Fruit fly (Drosophila melanogaster) whole organism, embryonic: ENCODE results near the gene CG6511.

Source experiments
- Ada2b ChIP-seq: fragments of 200-800 bp; sonication (Bioruptor generic); IDR thresholded peaks from 2 replicates; pipeline ENCODE4 v1.3.6; 2022; ENCODE audit warnings: missing biosample characterization, missing genetic modification characterization
- CG10209 ChIP-seq: fragments of 200-800 bp; sonication (Bioruptor generic); optimal IDR thresholded peaks from 3 replicates; lab custom pipeline; 2017; ENCODE audit warnings: missing biosample characterization, mild to moderate bottlenecking, missing genetic modification characterization, missing genetic modification reagents
- CG10431 ChIP-seq: fragments of 200-800 bp; sonication (Bioruptor generic); optimal IDR thresholded peaks from 3 replicates; lab custom pipeline; 2018; ENCODE audit warnings: missing biosample characterization, mild to moderate bottlenecking, missing genetic modification characterization
- CG11723 ChIP-seq: fragments of 200-800 bp; sonication (Bioruptor generic); optimal IDR thresholded peaks from 2 replicates; lab custom pipeline; 2017; ENCODE audit warnings: missing biosample characterization, mild to moderate bottlenecking, missing genetic modification characterization
- CG1233 ChIP-seq: fragments of 200-800 bp; sonication (Bioruptor generic); optimal IDR thresholded peaks from 4 replicates; lab custom pipeline; 2018; ENCODE audit warnings: missing biosample characterization, mild to moderate bottlenecking, missing genetic modification characterization
- CG13123 ChIP-seq: fragments of 200-800 bp; sonication (Bioruptor generic); optimal IDR thresholded peaks from 2 replicates; lab custom pipeline; 2016; ENCODE audit warnings: missing biosample characterization, missing genetic modification characterization
- CG13775 ChIP-seq: fragments of 200-800 bp; sonication (Bioruptor generic); optimal IDR thresholded peaks from 3 replicates; lab custom pipeline; 2017; ENCODE audit warnings: missing biosample characterization, mild to moderate bottlenecking, missing genetic modification characterization
- CG15011 ChIP-seq: fragments of 200-800 bp; sonication (Bioruptor generic); optimal IDR thresholded peaks from 3 replicates; lab custom pipeline; 2018; ENCODE audit warnings: missing biosample characterization, mild to moderate bottlenecking, missing genetic modification characterization
- CG1602 ChIP-seq: fragments of 200-800 bp; sonication (Bioruptor generic); optimal IDR thresholded peaks from 3 replicates; lab custom pipeline; 2016; ENCODE audit warnings: missing biosample characterization, missing genetic modification characterization
- CG16813 ChIP-seq: fragments of 200-800 bp; sonication (Bioruptor generic); IDR thresholded peaks from 3 replicates; pipeline ENCODE4 v1.3.6; 2022; ENCODE audit warnings: missing biosample characterization, missing genetic modification characterization; ENCODE audit not compliant: partially characterized antibody
- CG17612 ChIP-seq: fragments of 200-800 bp; sonication (Bioruptor generic); IDR thresholded peaks from 2 replicates; pipeline ENCODE4 v1.3.6; 2022; ENCODE audit warnings: missing biosample characterization, missing genetic modification characterization
- CG18599 ChIP-seq: fragments of 200-800 bp; sonication (Bioruptor generic); optimal IDR thresholded peaks from 3 replicates; lab custom pipeline; 2017; ENCODE audit warnings: missing biosample characterization, missing genetic modification characterization, mild to moderate bottlenecking, moderate library complexity, missing genetic modification reagents
- CG3407 ChIP-seq: fragments of 200-800 bp; sonication (Bioruptor generic); optimal IDR thresholded peaks from 2 replicates; lab custom pipeline; 2018; ENCODE audit warnings: missing biosample characterization, mild to moderate bottlenecking, missing genetic modification characterization
- CG4404 ChIP-seq: fragments of 200-800 bp; sonication (Bioruptor generic); IDR thresholded peaks from 2 replicates; pipeline ENCODE4 v1.3.6; 2022; ENCODE audit warnings: missing biosample characterization, missing genetic modification characterization
- CG5245 ChIP-seq: fragments of 200-800 bp; sonication (Bioruptor generic); optimal IDR thresholded peaks from 3 replicates; lab custom pipeline; 2016; ENCODE audit warnings: missing biosample characterization, missing genetic modification characterization
- CG6813 ChIP-seq: fragments of 200-800 bp; sonication (Bioruptor generic); optimal IDR thresholded peaks from 2 replicates; lab custom pipeline; 2017; ENCODE audit warnings: missing biosample characterization, missing genetic modification characterization, mild to moderate bottlenecking, moderate library complexity, missing genetic modification reagents
- CG8478 ChIP-seq: fragments of >200 bp; optimal IDR thresholded peaks from 2 replicates; lab custom pipeline; 2018
- CG8944 ChIP-seq: fragments of 200-800 bp; sonication (Bioruptor generic); optimal IDR thresholded peaks from 3 replicates; lab custom pipeline; 2016; ENCODE audit warnings: missing biosample characterization, missing genetic modification characterization
- Chrac-16 ChIP-seq: fragments of 200-800 bp; sonication (Bioruptor generic); optimal IDR thresholded peaks from 3 replicates; lab custom pipeline; 2016; ENCODE audit warnings: missing biosample characterization, missing genetic modification characterization
- Dfd ChIP-seq, 2 experiments: fragments of >200 bp; optimal IDR thresholded peaks; 2 replicates each; lab custom pipeline; 2017; ENCODE audit warnings: missing biosample characterization in 2 of 2, missing genetic modification characterization in 2 of 2
- Dp ChIP-seq: fragments of 200-800 bp; sonication (Bioruptor generic); optimal IDR thresholded peaks from 2 replicates; lab custom pipeline; 2018; ENCODE audit warnings: missing biosample characterization, mild to moderate bottlenecking, missing genetic modification characterization, moderate library complexity
- ERR ChIP-seq: fragments of 200-800 bp; sonication (Bioruptor generic); optimal IDR thresholded peaks from 2 replicates; lab custom pipeline; 2016; ENCODE audit warnings: missing biosample characterization, missing genetic modification characterization
- Ets65A ChIP-seq: fragments of 200-800 bp; sonication (Bioruptor generic); peaks from one replicate; lab custom pipeline; 2016; ENCODE audit warnings: missing biosample characterization, missing genetic modification characterization
- H15 ChIP-seq: fragments of 200-800 bp; sonication (Bioruptor generic); IDR thresholded peaks from 3 replicates; pipeline ENCODE4 v1.3.6; 2022; ENCODE audit warnings: missing biosample characterization, missing genetic modification characterization
- HmgD ChIP-seq: fragments of 200-800 bp; sonication (Bioruptor generic); optimal IDR thresholded peaks from 3 replicates; lab custom pipeline; 2016; ENCODE audit warnings: missing biosample characterization, missing genetic modification characterization
- MBD-R2 ChIP-seq: fragments of 200-800 bp; sonication (Bioruptor generic); IDR thresholded peaks from 2 replicates; pipeline ENCODE4 v1.3.6; 2022; ENCODE audit warnings: missing biosample characterization, missing genetic modification characterization
- Max ChIP-seq: fragments of 200-800 bp; sonication (Bioruptor generic); optimal IDR thresholded peaks from 2 replicates; lab custom pipeline; 2016; ENCODE audit warnings: missing biosample characterization, mild to moderate bottlenecking, missing genetic modification characterization
- Med ChIP-seq: fragments of 200-800 bp; sonication (Bioruptor generic); peaks from one replicate; lab custom pipeline; 2016; ENCODE audit warnings: missing biosample characterization, missing genetic modification characterization, mild to moderate bottlenecking, inconsistent platforms, moderate library complexity
- Neu2 ChIP-seq: fragments of 200-800 bp; sonication (Bioruptor generic); optimal IDR thresholded peaks from 3 replicates; lab custom pipeline; 2016; ENCODE audit warnings: missing biosample characterization, missing genetic modification characterization, borderline replicate concordance
- Pdp1 ChIP-seq, 2 experiments: fragments of 200-800 bp; sonication (Bioruptor generic); optimal IDR thresholded peaks; 3 replicates each; lab custom pipeline; 2016; ENCODE audit warnings: missing biosample characterization in 2 of 2, missing genetic modification characterization in 2 of 2, mild to moderate bottlenecking in 1 of 2, moderate library complexity in 1 of 2
- Sry-δ ChIP-seq: fragments of 200-800 bp; sonication (Bioruptor generic); optimal IDR thresholded peaks from 2 replicates; lab custom pipeline; 2016; ENCODE audit warnings: missing biosample characterization, missing genetic modification characterization
- ci ChIP-seq: fragments of 200-800 bp; sonication (Bioruptor generic); IDR thresholded peaks from 3 replicates; pipeline ENCODE4 v1.3.6; 2022; ENCODE audit warnings: missing biosample characterization, missing genetic modification characterization
- dimm ChIP-seq: fragments of 200-800 bp; sonication (Bioruptor generic); IDR thresholded peaks from 2 replicates; pipeline ENCODE4 v1.3.6; 2022; ENCODE audit warnings: missing biosample characterization, missing genetic modification characterization
- dmrt99B ChIP-seq: fragments of 200-800 bp; sonication (Bioruptor generic); optimal IDR thresholded peaks from 2 replicates; lab custom pipeline; 2018; ENCODE audit warnings: missing biosample characterization, mild to moderate bottlenecking, missing genetic modification characterization, moderate library complexity
- dpn ChIP-seq, 2 experiments: fragments of 200-800 bp; sonication (Bioruptor generic); optimal IDR thresholded peaks; 3 replicates each; lab custom pipeline; 2016; ENCODE audit warnings: missing biosample characterization in 2 of 2, missing genetic modification characterization in 2 of 2
- hkb ChIP-seq, 2 experiments: fragments of 200-800 bp in 1 of 2; fragments of >200 bp in 1 of 2; sonication (Bioruptor generic) in 1 of 2; IDR thresholded peaks in 1 of 2; optimal IDR thresholded peaks in 1 of 2; 2 replicates each; pipeline versions ENCODE4 v1.3.6 to Lab custom; 2017 to 2022; ENCODE audit warnings: missing biosample characterization in 1 of 2, missing genetic modification characterization in 1 of 2
- insv ChIP-seq, 2 experiments: fragments of 200-800 bp; sonication (Bioruptor generic); optimal IDR thresholded peaks; 3 replicates each; lab custom pipeline; 2016 to 2018; ENCODE audit warnings: missing biosample characterization in 2 of 2, missing genetic modification characterization in 2 of 2
- jumu ChIP-seq: fragments of 200-800 bp; sonication (Bioruptor generic); optimal IDR thresholded peaks from 3 replicates; lab custom pipeline; 2016; ENCODE audit warnings: missing biosample characterization, missing genetic modification characterization
- nom ChIP-seq: fragments of 200-800 bp; sonication (Bioruptor generic); optimal IDR thresholded peaks from 2 replicates; lab custom pipeline; 2017; ENCODE audit warnings: missing biosample characterization, missing genetic modification characterization, mild to moderate bottlenecking, moderate library complexity, missing genetic modification reagents
- prd ChIP-seq, 3 experiments: fragments of >200 bp in 2 of 3; fragments of 200-800 bp in 1 of 3; sonication (Bioruptor generic) in 1 of 3; optimal IDR thresholded peaks in 2 of 3; IDR thresholded peaks in 1 of 3; 2 replicates in 2 of 3; 3 replicates in 1 of 3; pipeline versions ENCODE4 v1.3.6 to Lab custom; 2017 to 2022; ENCODE audit warnings: missing biosample characterization in 1 of 3, missing genetic modification characterization in 1 of 3
- rib ChIP-seq: fragments of 200-800 bp; sonication (Bioruptor generic); IDR thresholded peaks from 2 replicates; pipeline ENCODE4 v1.3.6; 2022; ENCODE audit warnings: missing biosample characterization, missing genetic modification characterization
- sqz ChIP-seq: fragments of 200-800 bp; sonication (Bioruptor generic); optimal IDR thresholded peaks from 3 replicates; lab custom pipeline; 2018; ENCODE audit warnings: missing biosample characterization, mild to moderate bottlenecking, missing genetic modification characterization
- unpg ChIP-seq: fragments of 200-800 bp; sonication (Bioruptor generic); optimal IDR thresholded peaks from 3 replicates; lab custom pipeline; 2018; ENCODE audit warnings: missing biosample characterization, mild to moderate bottlenecking, missing genetic modification characterization, moderate library complexity
- zf30C ChIP-seq: fragments of 200-800 bp; sonication (Bioruptor generic); optimal IDR thresholded peaks from 3 replicates; lab custom pipeline; 2018; ENCODE audit warnings: missing biosample characterization, mild to moderate bottlenecking, missing genetic modification characterization

CG6511 gene

dm6 chr3L:8725252-8725651 is 4.1 kb downstream of the CG6511 start:
- TF ChIP-seq CG5245 (GFP tag; lab: Kevin White, UChicago) (no peak), CG3407 (GFP tag; lab: Kevin White, UChicago) (no peak), dimm (no peak), unpg (no peak), prd (optimal IDR thresholded peaks at IDR 0.05; lab: Kevin White, UChicago) (no peak), prd (GFP tag; IDR thresholded peaks at IDR 0.05; lab: Robert Waterston, UW) (no peak), CG18599 (GFP tag; lab: Kevin White, UChicago) (no peak), ERR (no peak), insv (GFP tag; optimal IDR thresholded peaks at IDR 0.05; lab: Kevin White, UChicago) (no peak), hkb (optimal IDR thresholded peaks at IDR 0.05; lab: Kevin White, UChicago) (no peak), hkb (GFP tag; IDR thresholded peaks at IDR 0.05; lab: Robert Waterston, UW) (no peak), Max (GFP tag; lab: Kevin White, UChicago) (no peak), rib (GFP tag; lab: Robert Waterston, UW) (no peak), Dfd (GFP tag; optimal IDR thresholded peaks at IDR 0.05; lab: Kevin White, UChicago) (no peak), CG1602 (no peak), Ada2b (GFP tag; lab: Robert Waterston, UW) (no peak), CG11723 (GFP tag; lab: Kevin White, UChicago) (no peak), sqz (GFP tag; lab: Kevin White, UChicago) (no peak)

- TF ChIP-seq jumu (GFP tag; lab: Kevin White, UChicago) (no peak), nom (GFP tag; lab: Kevin White, UChicago) (no peak), Chrac-16 (GFP tag; lab: Kevin White, UChicago) (no peak), Dp (GFP tag; lab: Kevin White, UChicago) (no peak), Ets65A (GFP tag; lab: Kevin White, UChicago) (peak; percentile 2), CG16813 (GFP tag; lab: Robert Waterston, UW) (no peak), CG4404 (GFP tag; lab: Robert Waterston, UW) (no peak), H15 (GFP tag; lab: Robert Waterston, UW) (no peak), HmgD (GFP tag; lab: Kevin White, UChicago) (no peak)
Observed at dm6 chr3L:8725674-8726073, 4.5 kb downstream of the CG6511 start, which contains the start of gene CG43965. CG43965 (minus strand) TSS chr3L:8725774.

- TF ChIP-seq dmrt99B (no peak), Pdp1 (GFP tag; optimal IDR thresholded peaks at IDR 0.05; lab: Kevin White, UChicago) (peak in 1 of 2 experiments; percentile 67), CG1233 (GFP tag; lab: Kevin White, UChicago) (no peak), dpn (GFP tag; optimal IDR thresholded peaks at IDR 0.05; lab: Kevin White, UChicago) (no peak), Neu2 (GFP tag; lab: Kevin White, UChicago) (no peak), CG6813 (GFP tag; lab: Kevin White, UChicago) (no peak), CG8478 (lab: Kevin White, UChicago) (no peak), CG17612 (no peak), Max (GFP tag; lab: Kevin White, UChicago) (no peak), Med (GFP tag; lab: Kevin White, UChicago) (peak; percentile 53), CG8944 (GFP tag; lab: Kevin White, UChicago) (no peak), zf30C (GFP tag; lab: Kevin White, UChicago) (no peak), MBD-R2 (GFP tag; lab: Robert Waterston, UW) (no peak), CG15011 (GFP tag; lab: Kevin White, UChicago) (no peak), Sry-δ (GFP tag; lab: Kevin White, UChicago) (no peak), CG10209 (GFP tag; lab: Kevin White, UChicago) (no peak), H15 (GFP tag; lab: Robert Waterston, UW) (no peak), CG10431 (GFP tag; lab: Kevin White, UChicago) (no peak), CG13123 (GFP tag; lab: Kevin White, UChicago) (no peak), ci (GFP tag; lab: Robert Waterston, UW) (peak; percentile 43; the same call in 1 of the 3 replicates), CG13775 (GFP tag; lab: Kevin White, UChicago) (no peak)
Observed at dm6 chr3L:8726317-8726841, 5.3 kb downstream of the CG6511 start, which contains the start of gene Cp18. Cp18 (plus strand) TSS chr3L:8726791.
